Worm (Caenorhabditis elegans) whole organism, mixed stage, embryonic: Measurements from ENCODE around the gene nhr-260.

Experiments used
- M03D4.4 ChIP-seq: sonication (generic microtip); optimal IDR thresholded peaks from 2 replicates; lab custom pipeline; 2017; ENCODE audit warnings: mild to moderate bottlenecking, missing genetic modification characterization, missing compliant biosample characterization
- bed-3 ChIP-seq: fragments of 200-800 bp; sonication (Bioruptor generic); optimal IDR thresholded peaks from 3 replicates; lab custom pipeline; 2018; ENCODE audit warnings: mild to moderate bottlenecking, missing genetic modification characterization, moderate library complexity, missing compliant biosample characterization
- blmp-1 ChIP-seq: fragments of 150-350 bp; optimal IDR thresholded peaks from 2 replicates; lab custom pipeline; 2014; ENCODE audit warnings: missing biosample characterization, missing genetic modification characterization
- ceh-39 ChIP-seq: fragments of 150-350 bp; optimal IDR thresholded peaks from 2 replicates; lab custom pipeline; 2014; ENCODE audit warnings: missing biosample characterization, missing genetic modification characterization
- ces-1 ChIP-seq: fragments of 150-350 bp; optimal IDR thresholded peaks from 2 replicates; lab custom pipeline; 2014; ENCODE audit warnings: missing biosample characterization, missing genetic modification reagents, missing genetic modification characterization
- lin-13 ChIP-seq: fragments of 150-350 bp; optimal IDR thresholded peaks from 2 replicates; lab custom pipeline; 2014; ENCODE audit warnings: missing biosample characterization, missing genetic modification characterization
- lsy-2 ChIP-seq: fragments of 150-350 bp; optimal IDR thresholded peaks from 2 replicates; lab custom pipeline; 2014; ENCODE audit warnings: missing biosample characterization, missing genetic modification characterization
- mep-1 ChIP-seq: fragments of 150-350 bp; optimal IDR thresholded peaks from 2 replicates; lab custom pipeline; 2017; ENCODE audit warnings: missing biosample characterization, missing genetic modification reagents, missing genetic modification characterization, inconsistent platforms
- mls-2 ChIP-seq: sonication (generic microtip); optimal IDR thresholded peaks from 2 replicates; lab custom pipeline; 2016; ENCODE audit warnings: mild to moderate bottlenecking, missing genetic modification characterization, moderate library complexity, missing compliant biosample characterization
- nhr-237 ChIP-seq: fragments of 150-350 bp; optimal IDR thresholded peaks from 2 replicates; lab custom pipeline; 2014; ENCODE audit warnings: missing biosample characterization, missing genetic modification characterization
- pha-4 ChIP-seq: fragments of 150-350 bp; optimal IDR thresholded peaks from 2 replicates; lab custom pipeline; 2018; ENCODE audit warnings: missing biosample characterization, missing genetic modification reagents, missing genetic modification characterization
- sptf-1 ChIP-seq: sonication (generic microtip); optimal IDR thresholded peaks from 2 replicates; lab custom pipeline; 2017; ENCODE audit warnings: mild to moderate bottlenecking, missing genetic modification characterization, moderate library complexity, missing compliant biosample characterization
- unc-62 ChIP-seq: fragments of 150-350 bp; optimal IDR thresholded peaks from 2 replicates; lab custom pipeline; 2014; ENCODE audit warnings: missing biosample characterization, missing genetic modification reagents, missing genetic modification characterization

- no peak for TF ChIP-seq nhr-237 (tag; lab: Kevin White, UChicago)
- TF ChIP-seq lsy-2 = no peak
- no peak for TF ChIP-seq ces-1 (GFP tag; lab: Kevin White, UChicago)
- TF ChIP-seq pha-4 (tag; lab: Kevin White, UChicago) = no peak
- no peak for TF ChIP-seq lin-13
- no peak for TF ChIP-seq mls-2 (tag; lab: Kevin White, UChicago)
- no peak for TF ChIP-seq blmp-1 (tag; lab: Kevin White, UChicago)
- TF ChIP-seq bed-3 = no peak
- no peak for TF ChIP-seq M03D4.4
- TF ChIP-seq ceh-39 (tag; lab: Kevin White, UChicago) = no peak
- TF ChIP-seq sptf-1 (tag; lab: Kevin White, UChicago) = no peak
- TF ChIP-seq unc-62 (GFP tag; lab: Kevin White, UChicago) = no peak
- no peak for TF ChIP-seq mep-1 (tag; lab: Kevin White, UChicago)
Measured at ce11 chrV:1534315-1534714, 22.9 kb upstream of the nhr-260 start, which contains the start of gene trx-5.
